Fruit fly (Drosophila melanogaster) whole organism, embryonic: Measurements from ENCODE around the gene CG7903.

Experiments
- Ada2b ChIP-seq: fragments of 200-800 bp; sonication (Bioruptor generic); IDR thresholded peaks from 2 replicates; pipeline ENCODE4 v1.3.6; 2022; ENCODE audit warnings: missing biosample characterization, missing genetic modification characterization
- Atf3 ChIP-seq: fragments of 200-800 bp; sonication (Bioruptor generic); optimal IDR thresholded peaks from 3 replicates; lab custom pipeline; 2016; ENCODE audit warnings: missing biosample characterization, missing genetic modification characterization
- CG2199 ChIP-seq: fragments of 200-800 bp; sonication (Bioruptor generic); IDR thresholded peaks from 3 replicates; pipeline ENCODE4 v1.3.6; 2022; ENCODE audit warnings: missing biosample characterization, missing genetic modification characterization
- CG3281 ChIP-seq: fragments of 200-800 bp; sonication (Bioruptor generic); optimal IDR thresholded peaks from 3 replicates; lab custom pipeline; 2017; ENCODE audit warnings: missing biosample characterization, mild to moderate bottlenecking, missing genetic modification characterization
- Gsc ChIP-seq: fragments of 200-800 bp; sonication (Bioruptor generic); IDR thresholded peaks from 2 replicates; pipeline ENCODE4 v1.3.6; 2022; ENCODE audit warnings: missing biosample characterization, missing genetic modification characterization
- Lpt ChIP-seq: fragments of >200 bp; optimal IDR thresholded peaks from 2 replicates; lab custom pipeline; 2018; ENCODE audit warnings: missing biosample characterization, missing genetic modification characterization
- NC2α ChIP-seq: fragments of 200-800 bp; sonication (Bioruptor generic); optimal IDR thresholded peaks from 2 replicates; lab custom pipeline; 2016; ENCODE audit warnings: missing biosample characterization, missing genetic modification characterization
- NfI ChIP-seq: fragments of 200-800 bp; sonication (Bioruptor generic); optimal IDR thresholded peaks from 3 replicates; lab custom pipeline; 2018; ENCODE audit warnings: missing biosample characterization, mild to moderate bottlenecking, missing genetic modification characterization, moderate library complexity
- Poxn ChIP-seq: fragments of 200-800 bp; sonication (Bioruptor generic); IDR thresholded peaks from 2 replicates; pipeline ENCODE4 v1.3.6; 2022; ENCODE audit warnings: missing biosample characterization, missing genetic modification characterization
- cad ChIP-seq: fragments of >200 bp; optimal IDR thresholded peaks from 2 replicates; lab custom pipeline; 2017; ENCODE audit warnings: missing biosample characterization, missing genetic modification characterization
- dpn ChIP-seq, 2 experiments: fragments of 200-800 bp; sonication (Bioruptor generic); optimal IDR thresholded peaks; 3 replicates each; lab custom pipeline; 2016; ENCODE audit warnings: missing biosample characterization in 2 of 2, missing genetic modification characterization in 2 of 2
- row ChIP-seq: fragments of 200-800 bp; sonication (Bioruptor generic); IDR thresholded peaks from 3 replicates; pipeline ENCODE4 v1.3.6; 2022; ENCODE audit warnings: missing biosample characterization, missing genetic modification characterization
- sd ChIP-seq: fragments of 200-800 bp; sonication (Bioruptor generic); optimal IDR thresholded peaks from 3 replicates; lab custom pipeline; 2018; ENCODE audit warnings: missing biosample characterization, mild to moderate bottlenecking, missing genetic modification characterization, moderate library complexity

- TF ChIP-seq dpn (GFP tag; optimal IDR thresholded peaks at IDR 0.05; lab: Kevin White, UChicago) (peak; percentile 3 to 29), Atf3 (GFP tag; lab: Kevin White, UChicago) (no peak), CG3281 (GFP tag; lab: Kevin White, UChicago) (peak; percentile 46), CG2199 (GFP tag; lab: Robert Waterston, UW) (no peak), row (GFP tag; lab: Robert Waterston, UW) (no peak), Ada2b (GFP tag; lab: Robert Waterston, UW) (no peak), Lpt (GFP tag; lab: Kevin White, UChicago) (no peak), Poxn (GFP tag; lab: Robert Waterston, UW) (no peak), Gsc (GFP tag; lab: Robert Waterston, UW) (no peak), NfI (GFP tag; lab: Kevin White, UChicago) (peak; percentile 25), sd (tag; lab: Kevin White, UChicago) (peak; percentile 22), cad (no peak), NC2α (GFP tag; lab: Kevin White, UChicago) (no peak)
These were observed 20.0 kb upstream of the CG7903 start, which contains the start of gene CG7920 for dm6 chr3R:30014977-30015514.
